Worm (Caenorhabditis elegans) whole organism, L4 larva: ENCODE measurements around the gene Y54F10BM.13.

Experiments used
- D1046.2 ChIP-seq: fragments of 200-800 bp; sonication (Bioruptor generic); IDR thresholded peaks from 2 replicates; pipeline ENCODE4 v1.3.6; 2022; ENCODE audit warnings: missing genetic modification characterization, missing compliant biosample characterization
- T20F7.1 ChIP-seq: fragments of 200-800 bp; sonication (Bioruptor generic); optimal IDR thresholded peaks from 2 replicates; lab custom pipeline; 2018; ENCODE audit warnings: mild to moderate bottlenecking, missing genetic modification characterization, missing compliant biosample characterization
- ceh-28 ChIP-seq: fragments of 150-350 bp; optimal IDR thresholded peaks from 2 replicates; lab custom pipeline; 2014; ENCODE audit warnings: missing biosample characterization, missing genetic modification reagents, missing genetic modification characterization
- ceh-62 ChIP-seq: sonication (generic microtip); optimal IDR thresholded peaks from 2 replicates; lab custom pipeline; 2017; ENCODE audit warnings: missing biosample characterization, missing genetic modification characterization
- daf-19 ChIP-seq: fragments of 200-800 bp; sonication (Bioruptor generic); conservative IDR thresholded peaks from 2 replicates; pipeline ENCODE4 v1.3.6; 2022; ENCODE audit warnings: missing genetic modification characterization, missing compliant biosample characterization
- hlh-30 ChIP-seq: sonication (generic microtip); optimal IDR thresholded peaks from 2 replicates; lab custom pipeline; 2017; ENCODE audit warnings: antibody characterized with exemption, mild to moderate bottlenecking, missing genetic modification characterization, missing compliant biosample characterization; ENCODE audit not compliant: insufficient read depth
- nhr-11 ChIP-seq: fragments of 150-350 bp; optimal IDR thresholded peaks from 2 replicates; lab custom pipeline; 2014; ENCODE audit warnings: missing biosample characterization, missing genetic modification characterization
- nhr-237 ChIP-seq: sonication (generic microtip); optimal IDR thresholded peaks from 2 replicates; lab custom pipeline; 2017; ENCODE audit warnings: missing biosample characterization, missing genetic modification characterization
- nhr-48 ChIP-seq: sonication (generic microtip); optimal IDR thresholded peaks from 2 replicates; lab custom pipeline; 2016; ENCODE audit warnings: mild to moderate bottlenecking, missing genetic modification characterization, missing compliant biosample characterization
- snpc-4 ChIP-seq: fragments of 150-350 bp; optimal IDR thresholded peaks from 2 replicates; lab custom pipeline; 2014; ENCODE audit warnings: missing biosample characterization, missing genetic modification characterization

The Y54F10BM.13 gene

ce11 chrIII:2281975-2282957, 48.6 kb downstream of the Y54F10BM.13 start, which contains the start of gene Y54F10BM.3:
Y54F10BM.3 (plus strand) TSS chrIII:2282025.
- no peak for TF ChIP-seq daf-19 (GFP tag; lab: Robert Waterston, UW)
- TF ChIP-seq ceh-28 (tag; lab: Kevin White, UChicago), result peak; percentile 97
- no peak for TF ChIP-seq D1046.2
- no peak for TF ChIP-seq snpc-4
- no peak for TF ChIP-seq nhr-237 (tag; lab: Kevin White, UChicago)
- TF ChIP-seq T20F7.1 (GFP tag; lab: Kevin White, UChicago), result no peak
- TF ChIP-seq nhr-48 (tag; lab: Kevin White, UChicago), result no peak
- no peak for TF ChIP-seq nhr-11 (tag; lab: Kevin White, UChicago)

- TF ChIP-seq ceh-62 (tag; lab: Kevin White, UChicago) (no peak), hlh-30 (peak; percentile 3)
Measured at ce11 chrIII:2280569-2280968, 50.3 kb downstream of the Y54F10BM.13 start, which contains the start of gene Y54F10BM.22. Y54F10BM.22 (plus strand) TSS chrIII:2280899.
